Fruit fly (Drosophila melanogaster): Measurements from ENCODE around the gene CG4822.

The CG4822 gene

DNA sequence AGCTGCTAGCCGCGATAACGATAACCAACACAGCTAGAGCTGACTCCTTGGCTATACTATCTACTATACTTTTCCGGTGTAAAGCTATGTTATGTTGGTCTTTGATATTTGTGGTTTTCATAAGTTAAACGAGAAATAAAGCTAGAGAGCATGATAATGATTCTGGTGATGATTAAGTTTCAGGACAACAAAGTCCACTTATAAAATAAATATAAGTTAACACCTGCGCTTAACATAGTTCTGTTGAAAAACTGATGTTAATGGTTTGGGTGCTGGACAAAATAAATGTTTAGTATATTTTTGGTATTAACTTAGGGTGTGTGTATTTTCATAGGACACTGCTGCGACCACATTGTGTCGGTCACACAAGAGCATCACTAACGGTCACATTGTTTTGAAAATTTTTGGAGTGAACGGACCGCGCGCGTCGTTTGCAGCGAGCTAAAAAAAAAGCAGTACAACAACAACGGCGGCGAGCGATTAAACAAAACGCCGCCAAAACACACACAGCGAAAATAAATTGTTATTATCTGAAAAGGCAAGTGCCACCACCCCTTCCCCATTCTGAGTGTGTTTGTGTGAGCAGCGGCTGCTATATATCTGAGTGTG, 37.2 kb upstream of the CG4822 start, which contains the start of the genes CG33635 and spen (continued):
- no peak for TF ChIP-seq Bdp1 (GFP tag; optimal IDR thresholded peaks at IDR 0.05)
- peak; percentile 7 for TF ChIP-seq CG18619 (GFP tag; optimal IDR thresholded peaks at IDR 0.05)
- TF ChIP-seq CG5180 (GFP tag; optimal IDR thresholded peaks at IDR 0.05), result no peak
- TF ChIP-seq Camta (GFP tag; optimal IDR thresholded peaks at IDR 0.05), result no peak
- TF ChIP-seq nau (GFP tag; optimal IDR thresholded peaks at IDR 0.05), result peak; percentile 26
- TF ChIP-seq Opbp (GFP tag; IDR thresholded peaks at IDR 0.05; ENCODE audit: partially characterized antibody), result no peak
- TF ChIP-seq lab (GFP tag; optimal IDR thresholded peaks at IDR 0.05), result peak; percentile 65
- TF ChIP-seq CG9797 (GFP tag; optimal IDR thresholded peaks at IDR 0.05), result peak; percentile 96
- no peak for TF ChIP-seq CG31224 (GFP tag; IDR thresholded peaks at IDR 0.05)
- TF ChIP-seq CG6683 (GFP tag; optimal IDR thresholded peaks at IDR 0.05), result no peak
- TF ChIP-seq wdn (GFP tag; IDR thresholded peaks at IDR 0.05), result no peak
- no peak for TF ChIP-seq mam (GFP tag; optimal IDR thresholded peaks at IDR 0.05)
- peak; percentile 36 for TF ChIP-seq fd64A (GFP tag; optimal IDR thresholded peaks at IDR 0.05)
- TF ChIP-seq CG14050 (GFP tag; IDR thresholded peaks at IDR 0.05), result no peak
- no peak for TF ChIP-seq ken (GFP tag; IDR thresholded peaks at IDR 0.05)
- TF ChIP-seq CG2129 (GFP tag; IDR thresholded peaks at IDR 0.05; ENCODE audit: partially characterized antibody), result no peak
- TF ChIP-seq tll (GFP tag; optimal IDR thresholded peaks at IDR 0.05), result no peak
- TF ChIP-seq CG2120 (GFP tag; optimal IDR thresholded peaks at IDR 0.05), result peak; percentile 34
- TF ChIP-seq hth (optimal IDR thresholded peaks at IDR 0.05), result no peak
- TF ChIP-seq CG5245 (GFP tag; optimal IDR thresholded peaks at IDR 0.05), result no peak
- no peak for TF ChIP-seq so (GFP tag; IDR thresholded peaks at IDR 0.05)
- no peak for TF ChIP-seq CG6175 (GFP tag; IDR thresholded peaks at IDR 0.05)
- no peak for TF ChIP-seq Poxn (GFP tag; IDR thresholded peaks at IDR 0.05)
- peak; percentile 11 for TF ChIP-seq shn (GFP tag; optimal IDR thresholded peaks at IDR 0.05)
- TF ChIP-seq cas (GFP tag; IDR thresholded peaks at IDR 0.05), result no peak
- TF ChIP-seq eve (GFP tag; optimal IDR thresholded peaks at IDR 0.05), result peak in 1 of 2 experiments; percentile 79
- TF ChIP-seq dmrt11E (tag; optimal IDR thresholded peaks at IDR 0.05), result peak; percentile 16
- TF ChIP-seq pros (GFP tag; optimal IDR thresholded peaks at IDR 0.05), result peak; percentile 59
- no peak for TF ChIP-seq CG14441 (GFP tag; IDR thresholded peaks at IDR 0.05)
- TF ChIP-seq Ada2b (GFP tag; IDR thresholded peaks at IDR 0.05), result no peak
- TF ChIP-seq nom (GFP tag; optimal IDR thresholded peaks at IDR 0.05), result peak; percentile 72
- no peak for TF ChIP-seq Gug (GFP tag; IDR thresholded peaks at IDR 0.05)
- TF ChIP-seq CG6854 (GFP tag; optimal IDR thresholded peaks at IDR 0.05), result peak; percentile 57
- peak; percentile 52 for TF ChIP-seq sd (tag; optimal IDR thresholded peaks at IDR 0.05)
- TF ChIP-seq CG10462 (GFP tag; optimal IDR thresholded peaks at IDR 0.05), result no peak
- no peak for TF ChIP-seq CG32772 (GFP tag; IDR thresholded peaks at IDR 0.05)
- peak; percentile 66 for TF ChIP-seq run (tag; optimal IDR thresholded peaks at IDR 0.05)
- TF ChIP-seq fu2 (GFP tag; optimal IDR thresholded peaks at IDR 0.05), result no peak
- no peak for TF ChIP-seq CG1602 (GFP tag; optimal IDR thresholded peaks at IDR 0.05)
- no peak for TF ChIP-seq Nf-YB (GFP tag; optimal IDR thresholded peaks at IDR 0.05)
- peak; percentile 51 for TF ChIP-seq ERR (GFP tag; optimal IDR thresholded peaks at IDR 0.05)
- TF ChIP-seq gcm (GFP tag; optimal IDR thresholded peaks at IDR 0.05), result no peak
- no peak for TF ChIP-seq CG30403 (GFP tag; optimal IDR thresholded peaks at IDR 0.05)
- no peak for TF ChIP-seq CG8478 (optimal IDR thresholded peaks at IDR 0.05)
- TF ChIP-seq p53 (GFP tag; optimal IDR thresholded peaks at IDR 0.05), result peak; percentile 3
- TF ChIP-seq al (GFP tag; IDR thresholded peaks at IDR 0.05), result no peak
- peak in 1 of 3 experiments; percentile 37 for TF ChIP-seq Stat92E (GFP tag; optimal IDR thresholded peaks at IDR 0.05)
- peak; percentile 36 for TF ChIP-seq Bteb2 (GFP tag; optimal IDR thresholded peaks at IDR 0.05)
- no peak for TF ChIP-seq chm (GFP tag; IDR thresholded peaks at IDR 0.05)
- TF ChIP-seq exex (tag; optimal IDR thresholded peaks at IDR 0.05), result peak; percentile 61
- no peak for TF ChIP-seq grn (GFP tag; optimal IDR thresholded peaks at IDR 0.05)

Data from whole organism, embryonic.